Worm (Caenorhabditis elegans) whole organism, mixed stage, embryonic: ENCODE data around the gene Y68A4B.3.

ENCODE experiments used
- M03D4.4 ChIP-seq: sonication (generic microtip); optimal IDR thresholded peaks from 2 replicates; lab custom pipeline; 2017; ENCODE audit warnings: mild to moderate bottlenecking, missing genetic modification characterization, missing compliant biosample characterization
- drap-1 ChIP-seq: fragments of 200-800 bp; sonication (Bioruptor generic); optimal IDR thresholded peaks from 3 replicates; lab custom pipeline; 2018; ENCODE audit warnings: mild to moderate bottlenecking, missing genetic modification characterization, missing compliant biosample characterization
- elt-1 ChIP-seq: sonication (generic microtip); optimal IDR thresholded peaks from 2 replicates; lab custom pipeline; 2017; ENCODE audit warnings: missing genetic modification characterization, mild to moderate bottlenecking, missing compliant biosample characterization, antibody characterized with exemption, moderate library complexity, borderline replicate concordance; ENCODE audit not compliant: insufficient read depth
- lin-13 ChIP-seq: fragments of 150-350 bp; optimal IDR thresholded peaks from 2 replicates; lab custom pipeline; 2014; ENCODE audit warnings: missing biosample characterization, missing genetic modification characterization
- lsy-2 ChIP-seq: fragments of 150-350 bp; optimal IDR thresholded peaks from 2 replicates; lab custom pipeline; 2014; ENCODE audit warnings: missing biosample characterization, missing genetic modification characterization
- nhr-237 ChIP-seq: fragments of 150-350 bp; optimal IDR thresholded peaks from 2 replicates; lab custom pipeline; 2014; ENCODE audit warnings: missing biosample characterization, missing genetic modification characterization
- pha-4 ChIP-seq: fragments of 150-350 bp; optimal IDR thresholded peaks from 2 replicates; lab custom pipeline; 2018; ENCODE audit warnings: missing biosample characterization, missing genetic modification reagents, missing genetic modification characterization
- snpc-4 ChIP-seq: fragments of 150-350 bp; optimal IDR thresholded peaks from 2 replicates; lab custom pipeline; 2014; ENCODE audit warnings: missing biosample characterization, missing genetic modification characterization
- unc-39 ChIP-seq: fragments of 150-350 bp; optimal IDR thresholded peaks from 2 replicates; lab custom pipeline; 2014; ENCODE audit warnings: missing biosample characterization, missing genetic modification characterization
- unc-62 ChIP-seq: fragments of 150-350 bp; optimal IDR thresholded peaks from 2 replicates; lab custom pipeline; 2014; ENCODE audit warnings: missing biosample characterization, missing genetic modification reagents, missing genetic modification characterization
- ztf-11 ChIP-seq: fragments of 150-350 bp; optimal IDR thresholded peaks from 2 replicates; lab custom pipeline; 2014; ENCODE audit warnings: missing biosample characterization, missing genetic modification characterization

ce11 chrV:17245406-17245805 is 3.0 kb upstream of the Y68A4B.3 start, which contains the start of gene clec-242:
- TF ChIP-seq lsy-2 (tag; lab: Kevin White, UChicago) (no peak), snpc-4 (tag; lab: Kevin White, UChicago) (no peak), nhr-237 (tag; lab: Kevin White, UChicago) (no peak), ztf-11 (no peak), lin-13 (tag; lab: Kevin White, UChicago) (no peak), unc-62 (no peak), elt-1 (tag; lab: Kevin White, UChicago) (no peak), unc-39 (tag; lab: Kevin White, UChicago) (no peak), drap-1 (GFP tag; lab: Kevin White, UChicago) (no peak), M03D4.4 (tag; lab: Kevin White, UChicago) (no peak), pha-4 (tag; lab: Kevin White, UChicago) (no peak)
